Fruit fly (Drosophila melanogaster) whole organism, embryonic: ENCODE data around the gene CG46304.

Experiments
- Bteb2 ChIP-seq: fragments of 200-800 bp; sonication (Bioruptor generic); optimal IDR thresholded peaks from 2 replicates; lab custom pipeline; 2016; ENCODE audit warnings: missing biosample characterization, missing genetic modification characterization
- CG10209 ChIP-seq: fragments of 200-800 bp; sonication (Bioruptor generic); optimal IDR thresholded peaks from 3 replicates; lab custom pipeline; 2017; ENCODE audit warnings: missing biosample characterization, mild to moderate bottlenecking, missing genetic modification characterization, missing genetic modification reagents
- CG10274 ChIP-seq: fragments of 200-800 bp; sonication (Bioruptor generic); optimal IDR thresholded peaks from 3 replicates; lab custom pipeline; 2017; ENCODE audit warnings: missing biosample characterization, mild to moderate bottlenecking, missing genetic modification characterization
- CG14441 ChIP-seq: fragments of 200-800 bp; sonication (Bioruptor generic); IDR thresholded peaks from 2 replicates; pipeline ENCODE4 v1.3.6; 2022; ENCODE audit warnings: missing biosample characterization, missing genetic modification characterization
- CG14667 ChIP-seq: fragments of 200-800 bp; sonication (Bioruptor generic); IDR thresholded peaks from 2 replicates; pipeline ENCODE4 v1.3.6; 2022; ENCODE audit warnings: missing biosample characterization, missing genetic modification characterization
- CG14860 ChIP-seq: fragments of 200-800 bp; sonication (Bioruptor generic); IDR thresholded peaks from 3 replicates; pipeline ENCODE4 v1.3.6; 2022; ENCODE audit warnings: missing biosample characterization, missing genetic modification characterization; ENCODE audit not compliant: partially characterized antibody
- CG18011 ChIP-seq: fragments of 200-800 bp; sonication (Bioruptor generic); optimal IDR thresholded peaks from 2 replicates; lab custom pipeline; 2017; ENCODE audit warnings: missing biosample characterization, missing genetic modification characterization, mild to moderate bottlenecking, moderate library complexity, missing genotype
- CG18599 ChIP-seq: fragments of 200-800 bp; sonication (Bioruptor generic); optimal IDR thresholded peaks from 3 replicates; lab custom pipeline; 2017; ENCODE audit warnings: missing biosample characterization, missing genetic modification characterization, mild to moderate bottlenecking, moderate library complexity, missing genetic modification reagents
- CG18619 ChIP-seq: fragments of 200-800 bp; sonication (Bioruptor generic); optimal IDR thresholded peaks from 3 replicates; lab custom pipeline; 2017; ENCODE audit warnings: missing biosample characterization, mild to moderate bottlenecking, missing genetic modification characterization
- CG30431 ChIP-seq: fragments of 200-800 bp; sonication (Bioruptor generic); optimal IDR thresholded peaks from 2 replicates; lab custom pipeline; 2017; ENCODE audit warnings: missing biosample characterization, missing genetic modification characterization
- CG4707 ChIP-seq: fragments of 200-800 bp; sonication (Bioruptor generic); optimal IDR thresholded peaks from 2 replicates; lab custom pipeline; 2018; ENCODE audit warnings: missing biosample characterization, mild to moderate bottlenecking, missing genetic modification characterization, moderate library complexity
- CG6813 ChIP-seq: fragments of 200-800 bp; sonication (Bioruptor generic); optimal IDR thresholded peaks from 2 replicates; lab custom pipeline; 2017; ENCODE audit warnings: missing biosample characterization, missing genetic modification characterization, mild to moderate bottlenecking, moderate library complexity, missing genetic modification reagents
- CG6854 ChIP-seq: fragments of 200-800 bp; sonication (Bioruptor generic); optimal IDR thresholded peaks from 3 replicates; lab custom pipeline; 2017; ENCODE audit warnings: missing biosample characterization, mild to moderate bottlenecking, missing genetic modification characterization
- CG8944 ChIP-seq: fragments of 200-800 bp; sonication (Bioruptor generic); optimal IDR thresholded peaks from 3 replicates; lab custom pipeline; 2016; ENCODE audit warnings: missing biosample characterization, missing genetic modification characterization
- CG9932 ChIP-seq: fragments of 200-800 bp; sonication (Bioruptor generic); IDR thresholded peaks from 2 replicates; pipeline ENCODE4 v1.3.6; 2022; ENCODE audit warnings: missing biosample characterization, missing genetic modification characterization
- D ChIP-seq, 2 experiments: fragments of 200-800 bp in 1 of 2; fragments of >200 bp in 1 of 2; sonication (Bioruptor generic) in 1 of 2; optimal IDR thresholded peaks; 2 replicates in 1 of 2; 3 replicates in 1 of 2; lab custom pipeline; 2017; ENCODE audit warnings: mild to moderate bottlenecking in 1 of 2, missing biosample characterization in 1 of 2, missing genetic modification characterization in 1 of 2, missing genetic modification reagents in 1 of 2
- Dek ChIP-seq: fragments of 200-800 bp; sonication (Bioruptor generic); optimal IDR thresholded peaks from 3 replicates; lab custom pipeline; 2019; ENCODE audit warnings: missing biosample characterization, mild to moderate bottlenecking, missing genetic modification characterization, moderate library complexity
- Dref ChIP-seq: fragments of 200-800 bp; sonication (Bioruptor generic); IDR thresholded peaks from 2 replicates; pipeline ENCODE4 v1.3.6; 2022; ENCODE audit warnings: missing biosample characterization, missing genetic modification characterization
- GATAe ChIP-seq: fragments of 200-800 bp; sonication (Bioruptor generic); conservative IDR thresholded peaks from 2 replicates; pipeline ENCODE4 v1.3.6; 2022; ENCODE audit warnings: missing biosample characterization, missing genetic modification characterization
- Hand ChIP-seq: fragments of 200-800 bp; sonication (Bioruptor generic); optimal IDR thresholded peaks from 2 replicates; lab custom pipeline; 2017; ENCODE audit warnings: mild to moderate bottlenecking, missing biosample characterization, missing genetic modification reagents, missing genetic modification characterization
- Hr3 ChIP-seq: fragments of 200-800 bp; sonication (Bioruptor generic); optimal IDR thresholded peaks from 3 replicates; lab custom pipeline; 2016; ENCODE audit warnings: missing biosample characterization, missing genetic modification characterization
- Hr78 ChIP-seq, 2 experiments: fragments of 200-800 bp in 1 of 2; fragments of >200 bp in 1 of 2; sonication (Bioruptor generic) in 1 of 2; optimal IDR thresholded peaks; 2 replicates each; lab custom pipeline; 2017 to 2019; ENCODE audit warnings: missing biosample characterization in 2 of 2, missing genetic modification characterization in 2 of 2, mild to moderate bottlenecking in 1 of 2, moderate library complexity in 1 of 2
- Jarid2 ChIP-seq: fragments of 200-800 bp; sonication (Bioruptor generic); optimal IDR thresholded peaks from 3 replicates; lab custom pipeline; 2017; ENCODE audit warnings: mild to moderate bottlenecking, missing biosample characterization, missing genetic modification reagents, missing genetic modification characterization
- Kr ChIP-seq: fragments of 200-800 bp; sonication (Bioruptor generic); optimal IDR thresholded peaks from 2 replicates; lab custom pipeline; 2017; ENCODE audit warnings: missing biosample characterization, mild to moderate bottlenecking, missing genetic modification characterization
- MTF-1 ChIP-seq: fragments of 200-800 bp; sonication (Bioruptor generic); optimal IDR thresholded peaks from 2 replicates; lab custom pipeline; 2018; ENCODE audit warnings: missing biosample characterization, mild to moderate bottlenecking, missing genetic modification characterization, borderline replicate concordance
- NK7.1 ChIP-seq: fragments of 200-800 bp; sonication (Bioruptor generic); optimal IDR thresholded peaks from 3 replicates; lab custom pipeline; 2016; ENCODE audit warnings: missing biosample characterization, missing genetic modification characterization
- Nf-YC ChIP-seq: fragments of 200-800 bp; optimal IDR thresholded peaks from 3 replicates; lab custom pipeline; 2019; ENCODE audit warnings: missing biosample characterization, mild to moderate bottlenecking, missing genetic modification characterization, moderate library complexity
- Rfx ChIP-seq: fragments of 200-800 bp; sonication (Bioruptor generic); IDR thresholded peaks from 2 replicates; pipeline ENCODE4 v1.3.6; 2022; ENCODE audit warnings: missing biosample characterization, missing genetic modification characterization
- Rx ChIP-seq: fragments of 200-800 bp; sonication (Bioruptor generic); IDR thresholded peaks from 2 replicates; pipeline ENCODE4 v1.3.6; 2022; ENCODE audit warnings: missing biosample characterization, missing genetic modification characterization
- amos ChIP-seq: fragments of 200-800 bp; sonication (Bioruptor generic); IDR thresholded peaks from 2 replicates; pipeline ENCODE4 v1.3.6; 2022; ENCODE audit warnings: missing biosample characterization, missing genetic modification characterization; ENCODE audit not compliant: partially characterized antibody
- bab2 ChIP-seq: fragments of 200-800 bp; sonication (Bioruptor generic); optimal IDR thresholded peaks from 2 replicates; lab custom pipeline; 2016; ENCODE audit warnings: missing biosample characterization, missing genetic modification characterization
- bigmax ChIP-seq: fragments of 200-800 bp; sonication (Bioruptor generic); optimal IDR thresholded peaks from 2 replicates; lab custom pipeline; 2018; ENCODE audit warnings: missing biosample characterization, mild to moderate bottlenecking, missing genetic modification characterization
- bsh ChIP-seq, 2 experiments: fragments of 200-800 bp; sonication (Bioruptor generic); optimal IDR thresholded peaks; 2 replicates each; lab custom pipeline; 2017 to 2018; ENCODE audit warnings: mild to moderate bottlenecking in 2 of 2, missing biosample characterization in 2 of 2, missing genetic modification characterization in 2 of 2, moderate library complexity in 1 of 2
- cas ChIP-seq: fragments of 200-800 bp; sonication (Bioruptor generic); IDR thresholded peaks from 2 replicates; pipeline ENCODE4 v1.3.6; 2022; ENCODE audit warnings: missing biosample characterization, missing genetic modification characterization
- crc ChIP-seq: fragments of 200-800 bp; sonication (Bioruptor generic); optimal IDR thresholded peaks from 2 replicates; lab custom pipeline; 2016; ENCODE audit warnings: missing biosample characterization, missing genetic modification characterization
- danr ChIP-seq: fragments of 200-800 bp; sonication (Bioruptor generic); IDR thresholded peaks from 2 replicates; pipeline ENCODE4 v1.3.6; 2022; ENCODE audit warnings: missing biosample characterization, missing genetic modification characterization
- dysf ChIP-seq: fragments of 200-800 bp; sonication (Bioruptor generic); IDR thresholded peaks from 3 replicates; pipeline ENCODE4 v1.3.6; 2022; ENCODE audit warnings: missing biosample characterization, missing genetic modification characterization
- fu2 ChIP-seq: fragments of 200-800 bp; sonication (Bioruptor generic); optimal IDR thresholded peaks from 2 replicates; lab custom pipeline; 2016; ENCODE audit warnings: missing biosample characterization, missing genetic modification characterization
- gce ChIP-seq: fragments of 200-800 bp; sonication (Bioruptor generic); IDR thresholded peaks from 3 replicates; pipeline ENCODE4 v1.3.6; 2022; ENCODE audit warnings: missing biosample characterization, missing genetic modification characterization
- gsb ChIP-seq: fragments of 200-800 bp; sonication (Bioruptor generic); IDR thresholded peaks from 2 replicates; pipeline ENCODE4 v1.3.6; 2022; ENCODE audit warnings: missing biosample characterization, missing genetic modification characterization
- ranshi ChIP-seq: fragments of 200-800 bp; sonication (Bioruptor generic); IDR thresholded peaks from 2 replicates; pipeline ENCODE4 v1.3.6; 2022; ENCODE audit warnings: missing biosample characterization, missing genetic modification characterization
- row ChIP-seq: fragments of 200-800 bp; sonication (Bioruptor generic); IDR thresholded peaks from 3 replicates; pipeline ENCODE4 v1.3.6; 2022; ENCODE audit warnings: missing biosample characterization, missing genetic modification characterization
- scrt ChIP-seq: fragments of 200-800 bp; sonication (Bioruptor generic); optimal IDR thresholded peaks from 2 replicates; lab custom pipeline; 2018; ENCODE audit warnings: missing biosample characterization, mild to moderate bottlenecking, missing genetic modification characterization, moderate library complexity
- sd ChIP-seq: fragments of 200-800 bp; sonication (Bioruptor generic); optimal IDR thresholded peaks from 3 replicates; lab custom pipeline; 2018; ENCODE audit warnings: missing biosample characterization, mild to moderate bottlenecking, missing genetic modification characterization, moderate library complexity
- sens ChIP-seq: fragments of 200-800 bp; sonication (Bioruptor generic); peaks from one replicate; lab custom pipeline; 2016; ENCODE audit warnings: missing biosample characterization, missing genetic modification characterization
- stc ChIP-seq: fragments of 200-800 bp; sonication (Bioruptor generic); IDR thresholded peaks from 2 replicates; pipeline ENCODE4 v1.3.6; 2022; ENCODE audit warnings: missing biosample characterization, missing genetic modification characterization
- tgo ChIP-seq: fragments of 200-800 bp; sonication (Bioruptor generic); IDR thresholded peaks from 3 replicates; pipeline ENCODE4 v1.3.6; 2022; ENCODE audit warnings: missing biosample characterization, missing genetic modification characterization
- tna ChIP-seq: fragments of 200-800 bp; sonication (Bioruptor generic); IDR thresholded peaks from 2 replicates; pipeline ENCODE4 v1.3.6; 2022; ENCODE audit warnings: missing biosample characterization, missing genetic modification characterization; ENCODE audit not compliant: partially characterized antibody
- unc-4 ChIP-seq: fragments of 200-800 bp; sonication (Bioruptor generic); IDR thresholded peaks from 2 replicates; pipeline ENCODE4 v1.3.6; 2022; ENCODE audit warnings: missing biosample characterization, missing genetic modification characterization; ENCODE audit not compliant: partially characterized antibody
- vnd ChIP-seq: fragments of 200-800 bp; sonication (Bioruptor generic); IDR thresholded peaks from 3 replicates; pipeline ENCODE4 v1.3.6; 2022; ENCODE audit warnings: missing biosample characterization, missing genetic modification characterization; ENCODE audit not compliant: partially characterized antibody

Gene CG46304

dm6 chr2L:18906615-18907014 lies 39.5 kb upstream of the CG46304 start (continued):
- TF ChIP-seq tna (GFP tag; lab: Robert Waterston, UW) (no peak), Rx (GFP tag; lab: Robert Waterston, UW) (no peak), danr (no peak), Hr78 (GFP tag; optimal IDR thresholded peaks at IDR 0.05; lab: Kevin White, UChicago) (peak in 1 of 2 experiments; percentile 0), sd (tag; lab: Kevin White, UChicago) (peak; percentile 36), CG4707 (GFP tag; lab: Kevin White, UChicago) (no peak), scrt (GFP tag; lab: Kevin White, UChicago) (no peak), NK7.1 (GFP tag; lab: Kevin White, UChicago) (no peak), vnd (no peak), CG14860 (GFP tag; lab: Robert Waterston, UW) (no peak), CG10209 (GFP tag; lab: Kevin White, UChicago) (no peak), row (GFP tag; lab: Robert Waterston, UW) (no peak), Kr (no peak), Rfx (peak; percentile 47; the same call in 1 of the 2 replicates), bsh (GFP tag; optimal IDR thresholded peaks at IDR 0.05; lab: Kevin White, UChicago) (no peak), bab2 (GFP tag; lab: Kevin White, UChicago) (no peak), crc (GFP tag; lab: Kevin White, UChicago) (no peak), D (optimal IDR thresholded peaks at IDR 0.05; lab: Kevin White, UChicago) (no peak), D (GFP tag; optimal IDR thresholded peaks at IDR 0.05; lab: Kevin White, UChicago) (peak; percentile 61), gce (GFP tag; lab: Robert Waterston, UW) (no peak), cas (no peak), fu2 (no peak), CG8944 (GFP tag; lab: Kevin White, UChicago) (no peak), dysf (GFP tag; lab: Robert Waterston, UW) (peak; percentile 60; the same call in 2 of the 3 replicates), Dek (tag; lab: Kevin White, UChicago) (no peak), bigmax (GFP tag; lab: Kevin White, UChicago) (no peak), CG6813 (GFP tag; lab: Kevin White, UChicago) (peak; percentile 40), CG9932 (GFP tag; lab: Robert Waterston, UW) (no peak), CG14667 (peak; percentile 21; the same call in 1 of the 2 replicates), Hr3 (no peak), CG14441 (no peak), ranshi (peak; percentile 50; the same call in 1 of the 2 replicates), sens (peak; percentile 67), tgo (peak; percentile 20; the same call in 1 of the 3 replicates), CG10274 (GFP tag; lab: Kevin White, UChicago) (no peak), Nf-YC (tag; lab: Kevin White, UChicago) (no peak), CG18619 (peak; percentile 6), unc-4 (GFP tag; lab: Robert Waterston, UW) (no peak), Jarid2 (peak; percentile 36), Dref (no peak), CG6854 (GFP tag; lab: Kevin White, UChicago) (no peak), amos (GFP tag; lab: Robert Waterston, UW) (no peak), MTF-1 (GFP tag; lab: Kevin White, UChicago) (no peak), CG30431 (no peak), Hand (GFP tag; lab: Kevin White, UChicago) (no peak), CG18011 (GFP tag; lab: Kevin White, UChicago) (no peak), Bteb2 (GFP tag; lab: Kevin White, UChicago) (no peak), stc (GFP tag; lab: Robert Waterston, UW) (peak; percentile 45; the same call in 1 of the 2 replicates), CG18599 (GFP tag; lab: Kevin White, UChicago) (peak; percentile 21), gsb (GFP tag; lab: Robert Waterston, UW) (no peak), GATAe (GFP tag; lab: Robert Waterston, UW) (no peak)
